Fruit fly (Drosophila melanogaster) whole organism, embryonic: ENCODE measurements around the gene crm.

Experiments
- Bdp1 ChIP-seq: fragments of 200-800 bp; sonication (Bioruptor generic); optimal IDR thresholded peaks from 3 replicates; lab custom pipeline; 2016; ENCODE audit warnings: missing biosample characterization, missing genetic modification characterization
- Blimp-1 ChIP-seq: fragments of 200-800 bp; sonication (Bioruptor generic); optimal IDR thresholded peaks from 3 replicates; lab custom pipeline; 2018; ENCODE audit warnings: missing biosample characterization, missing genetic modification characterization, mild to moderate bottlenecking, moderate library complexity, missing genetic modification reagents
- CG14441 ChIP-seq: fragments of 200-800 bp; sonication (Bioruptor generic); IDR thresholded peaks from 2 replicates; pipeline ENCODE4 v1.3.6; 2022; ENCODE audit warnings: missing biosample characterization, missing genetic modification characterization
- CG14667 ChIP-seq: fragments of 200-800 bp; sonication (Bioruptor generic); IDR thresholded peaks from 2 replicates; pipeline ENCODE4 v1.3.6; 2022; ENCODE audit warnings: missing biosample characterization, missing genetic modification characterization
- CG15269 ChIP-seq: fragments of 200-800 bp; sonication (Bioruptor generic); optimal IDR thresholded peaks from 2 replicates; lab custom pipeline; 2018; ENCODE audit warnings: missing biosample characterization, mild to moderate bottlenecking, missing genetic modification characterization, moderate library complexity
- CG17359 ChIP-seq: fragments of 200-800 bp; sonication (Bioruptor generic); optimal IDR thresholded peaks from 3 replicates; lab custom pipeline; 2018; ENCODE audit warnings: missing biosample characterization, mild to moderate bottlenecking, missing genetic modification characterization, moderate library complexity
- CG17361 ChIP-seq: fragments of 200-800 bp; sonication (Bioruptor generic); IDR thresholded peaks from 3 replicates; pipeline ENCODE4 v1.3.6; 2022; ENCODE audit warnings: missing biosample characterization, missing genetic modification characterization
- CG1832 ChIP-seq: fragments of 200-800 bp; sonication (Bioruptor generic); optimal IDR thresholded peaks from 2 replicates; lab custom pipeline; 2017; ENCODE audit warnings: missing biosample characterization, mild to moderate bottlenecking, missing genetic modification characterization, inconsistent platforms
- CG2199 ChIP-seq: fragments of 200-800 bp; sonication (Bioruptor generic); IDR thresholded peaks from 3 replicates; pipeline ENCODE4 v1.3.6; 2022; ENCODE audit warnings: missing biosample characterization, missing genetic modification characterization
- CG2202 ChIP-seq: fragments of 200-800 bp; sonication (Bioruptor generic); optimal IDR thresholded peaks from 2 replicates; lab custom pipeline; 2018; ENCODE audit warnings: missing biosample characterization, mild to moderate bottlenecking, missing genetic modification characterization
- CG5180 ChIP-seq: fragments of 200-800 bp; sonication (Bioruptor generic); optimal IDR thresholded peaks from 3 replicates; lab custom pipeline; 2017; ENCODE audit warnings: missing biosample characterization, missing genetic modification characterization, mild to moderate bottlenecking, moderate library complexity, missing genetic modification reagents
- CG6683 ChIP-seq: fragments of 200-800 bp; sonication (Bioruptor generic); optimal IDR thresholded peaks from 2 replicates; lab custom pipeline; 2017; ENCODE audit warnings: missing biosample characterization, mild to moderate bottlenecking, missing genetic modification characterization, missing genetic modification reagents
- CG6813 ChIP-seq: fragments of 200-800 bp; sonication (Bioruptor generic); optimal IDR thresholded peaks from 2 replicates; lab custom pipeline; 2017; ENCODE audit warnings: missing biosample characterization, missing genetic modification characterization, mild to moderate bottlenecking, moderate library complexity, missing genetic modification reagents
- CG8281 ChIP-seq: fragments of 200-800 bp; sonication (Bioruptor generic); optimal IDR thresholded peaks from 2 replicates; lab custom pipeline; 2018; ENCODE audit warnings: missing biosample characterization, mild to moderate bottlenecking, missing genetic modification characterization, moderate library complexity
- CG9876 ChIP-seq: fragments of 200-800 bp; sonication (Bioruptor generic); optimal IDR thresholded peaks from 2 replicates; lab custom pipeline; 2016; ENCODE audit warnings: missing biosample characterization, missing genetic modification characterization
- CTCF ChIP-seq: fragments of 200-800 bp; sonication (Bioruptor generic); optimal IDR thresholded peaks from 2 replicates; lab custom pipeline; 2017; ENCODE audit warnings: missing biosample characterization, mild to moderate bottlenecking, missing genetic modification characterization, moderate library complexity
- Dbx ChIP-seq: fragments of 200-800 bp; sonication (Bioruptor generic); IDR thresholded peaks from 3 replicates; pipeline ENCODE4 v1.3.6; 2022; ENCODE audit warnings: missing biosample characterization, missing genetic modification characterization
- Elba2 ChIP-seq: fragments of 200-800 bp; sonication (Bioruptor generic); optimal IDR thresholded peaks from 3 replicates; lab custom pipeline; 2016; ENCODE audit warnings: missing biosample characterization, missing genetic modification characterization
- Hey ChIP-seq: fragments of 200-800 bp; sonication (Bioruptor generic); optimal IDR thresholded peaks from 3 replicates; lab custom pipeline; 2018; ENCODE audit warnings: missing biosample characterization, mild to moderate bottlenecking, missing genetic modification characterization
- HmgD ChIP-seq: fragments of 200-800 bp; sonication (Bioruptor generic); optimal IDR thresholded peaks from 3 replicates; lab custom pipeline; 2016; ENCODE audit warnings: missing biosample characterization, missing genetic modification characterization
- HmgZ ChIP-seq: fragments of 200-800 bp; sonication (Bioruptor generic); optimal IDR thresholded peaks from 2 replicates; lab custom pipeline; 2018; ENCODE audit warnings: missing biosample characterization, mild to moderate bottlenecking, missing genetic modification characterization
- Hr3 ChIP-seq: fragments of 200-800 bp; sonication (Bioruptor generic); optimal IDR thresholded peaks from 3 replicates; lab custom pipeline; 2016; ENCODE audit warnings: missing biosample characterization, missing genetic modification characterization
- Mad ChIP-seq: fragments of 200-800 bp; sonication (Bioruptor generic); optimal IDR thresholded peaks from 2 replicates; lab custom pipeline; 2016; ENCODE audit warnings: missing biosample characterization, missing genetic modification characterization
- Myb ChIP-seq: fragments of 200-800 bp; sonication (Bioruptor generic); optimal IDR thresholded peaks from 2 replicates; lab custom pipeline; 2016; ENCODE audit warnings: missing biosample characterization, missing genetic modification characterization
- Oli ChIP-seq: fragments of 200-800 bp; sonication (Bioruptor generic); optimal IDR thresholded peaks from 2 replicates; lab custom pipeline; 2018; ENCODE audit warnings: missing biosample characterization, mild to moderate bottlenecking, missing genetic modification characterization, moderate library complexity
- Sry-δ ChIP-seq: fragments of 200-800 bp; sonication (Bioruptor generic); optimal IDR thresholded peaks from 2 replicates; lab custom pipeline; 2016; ENCODE audit warnings: missing biosample characterization, missing genetic modification characterization
- Ssrp ChIP-seq: fragments of 200-800 bp; sonication (Bioruptor generic); optimal IDR thresholded peaks from 2 replicates; lab custom pipeline; 2018; ENCODE audit warnings: missing biosample characterization, mild to moderate bottlenecking, missing genetic modification characterization, moderate library complexity
- YL-1 ChIP-seq: fragments of 200-800 bp; sonication (Bioruptor generic); optimal IDR thresholded peaks from 3 replicates; lab custom pipeline; 2017; ENCODE audit warnings: missing biosample characterization, mild to moderate bottlenecking, missing genetic modification characterization
- abd-A ChIP-seq: fragments of 200-800 bp; sonication (Bioruptor generic); optimal IDR thresholded peaks from 3 replicates; lab custom pipeline; 2019; ENCODE audit warnings: missing biosample characterization, mild to moderate bottlenecking, missing genetic modification characterization, moderate library complexity
- ara ChIP-seq: fragments of 200-800 bp; sonication (Bioruptor generic); IDR thresholded peaks from 2 replicates; pipeline ENCODE4 v1.3.6; 2022; ENCODE audit warnings: missing biosample characterization, missing genetic modification characterization
- ase ChIP-seq: fragments of 200-800 bp; sonication (Bioruptor generic); IDR thresholded peaks from 3 replicates; pipeline ENCODE4 v1.3.6; 2022; ENCODE audit warnings: missing biosample characterization, missing genetic modification characterization
- chm ChIP-seq: fragments of 200-800 bp; sonication (Bioruptor generic); IDR thresholded peaks from 2 replicates; pipeline ENCODE4 v1.3.6; 2022; ENCODE audit warnings: missing biosample characterization, missing genetic modification characterization
- dmrt11E ChIP-seq: fragments of 200-800 bp; sonication (Bioruptor generic); optimal IDR thresholded peaks from 3 replicates; lab custom pipeline; 2018; ENCODE audit warnings: missing biosample characterization, mild to moderate bottlenecking, missing genetic modification characterization, moderate library complexity
- dysf ChIP-seq: fragments of 200-800 bp; sonication (Bioruptor generic); IDR thresholded peaks from 3 replicates; pipeline ENCODE4 v1.3.6; 2022; ENCODE audit warnings: missing biosample characterization, missing genetic modification characterization
- emc ChIP-seq: fragments of 200-800 bp; sonication (Bioruptor generic); optimal IDR thresholded peaks from 2 replicates; lab custom pipeline; 2016; ENCODE audit warnings: missing biosample characterization, missing genetic modification characterization
- ems ChIP-seq: fragments of 200-800 bp; sonication (Bioruptor generic); optimal IDR thresholded peaks from 3 replicates; lab custom pipeline; 2016; ENCODE audit warnings: missing biosample characterization, missing genetic modification characterization
- ind ChIP-seq: fragments of 200-800 bp; sonication (Bioruptor generic); optimal IDR thresholded peaks from 3 replicates; lab custom pipeline; 2016; ENCODE audit warnings: missing biosample characterization, missing genetic modification characterization
- jigr1 ChIP-seq: fragments of 200-800 bp; sonication (Bioruptor generic); IDR thresholded peaks from 3 replicates; pipeline ENCODE4 v1.3.6; 2022; ENCODE audit warnings: missing biosample characterization, missing genetic modification characterization
- kay ChIP-seq: fragments of 200-800 bp; sonication (Bioruptor generic); optimal IDR thresholded peaks from 2 replicates; lab custom pipeline; 2016; ENCODE audit warnings: missing biosample characterization, missing genetic modification characterization
- klu ChIP-seq: fragments of 200-800 bp; sonication (Bioruptor generic); IDR thresholded peaks from 2 replicates; pipeline ENCODE4 v1.3.6; 2022; ENCODE audit warnings: missing biosample characterization, missing genetic modification characterization
- lab ChIP-seq: fragments of 200-800 bp; sonication (Bioruptor generic); optimal IDR thresholded peaks from 3 replicates; lab custom pipeline; 2017; ENCODE audit warnings: missing biosample characterization, missing genetic modification characterization, mild to moderate bottlenecking, moderate library complexity, missing genetic modification reagents
- luna ChIP-seq: fragments of 200-800 bp; sonication (Bioruptor generic); optimal IDR thresholded peaks from 2 replicates; lab custom pipeline; 2016; ENCODE audit warnings: missing biosample characterization, missing genetic modification characterization
- sc ChIP-seq, 3 experiments: fragments of >200 bp in 2 of 3; fragments of 200-800 bp in 1 of 3; sonication (Bioruptor generic) in 1 of 3; optimal IDR thresholded peaks; 2 replicates in 2 of 3; 3 replicates in 1 of 3; lab custom pipeline; 2017; ENCODE audit warnings: mild to moderate bottlenecking in 1 of 3, missing biosample characterization in 1 of 3, missing genetic modification characterization in 1 of 3, missing genetic modification reagents in 1 of 3
- sens ChIP-seq: fragments of 200-800 bp; sonication (Bioruptor generic); peaks from one replicate; lab custom pipeline; 2016; ENCODE audit warnings: missing biosample characterization, missing genetic modification characterization
- sens-2 ChIP-seq: fragments of 200-800 bp; sonication (Bioruptor generic); IDR thresholded peaks from 2 replicates; pipeline ENCODE4 v1.3.6; 2022; ENCODE audit warnings: missing biosample characterization, missing genetic modification characterization
- seq ChIP-seq: fragments of 200-800 bp; sonication (Bioruptor generic); IDR thresholded peaks from 2 replicates; pipeline ENCODE4 v1.3.6; 2022; ENCODE audit warnings: missing biosample characterization, missing genetic modification characterization
- sim ChIP-seq: fragments of 200-800 bp; sonication (Bioruptor generic); IDR thresholded peaks from 2 replicates; pipeline ENCODE4 v1.3.6; 2022; ENCODE audit warnings: missing biosample characterization, missing genetic modification characterization
- trh ChIP-seq: fragments of 200-800 bp; sonication (Bioruptor generic); optimal IDR thresholded peaks from 2 replicates; lab custom pipeline; 2016; ENCODE audit warnings: missing biosample characterization, missing genetic modification characterization
- ttk ChIP-seq: fragments of 200-800 bp; sonication (Bioruptor generic); IDR thresholded peaks from 2 replicates; pipeline ENCODE4 v2.1.2; 2022; ENCODE audit warnings: missing biosample characterization, missing genetic modification characterization
- tx ChIP-seq: fragments of 200-800 bp; sonication (Bioruptor generic); optimal IDR thresholded peaks from 2 replicates; lab custom pipeline; 2016; ENCODE audit warnings: missing biosample characterization, missing genetic modification characterization
- yki ChIP-seq: fragments of >200 bp; optimal IDR thresholded peaks from 3 replicates; lab custom pipeline; 2018
- zfh2 ChIP-seq: fragments of 200-800 bp; sonication (Bioruptor generic); optimal IDR thresholded peaks from 2 replicates; lab custom pipeline; 2016; ENCODE audit warnings: missing biosample characterization, missing genetic modification characterization

crm gene

dm6 chrX:2708156-2708734 lies 30.3 kb downstream of the crm start, which contains the start of gene CG2681 (continued):
- no peak for TF ChIP-seq Oli (tag; lab: Kevin White, UChicago)
- 0 out of 2 replicates have a peak, but pooled peaks have one; percentile 12 for TF ChIP-seq sens-2
- TF ChIP-seq CG9876 (GFP tag; lab: Kevin White, UChicago): no peak
- no peak for TF ChIP-seq CG2199
- TF ChIP-seq CG8281 (tag; lab: Kevin White, UChicago): no peak
- no peak for TF ChIP-seq trh (GFP tag; lab: Kevin White, UChicago)
- TF ChIP-seq CG15269 (tag; lab: Kevin White, UChicago): no peak
- TF ChIP-seq ara: peak; percentile 31
- 0 out of 3 replicates have a peak, but pooled peaks have one; percentile 28 for TF ChIP-seq CG17361 (GFP tag; lab: Robert Waterston, UW)
- TF ChIP-seq CG14667 (GFP tag; lab: Robert Waterston, UW): peak; percentile 46; the same call in 1 of the 2 replicates
- peak; percentile 68 for TF ChIP-seq dysf (GFP tag; lab: Robert Waterston, UW)
- TF ChIP-seq Hr3: no peak
- no peak for TF ChIP-seq Bdp1 (GFP tag; lab: Kevin White, UChicago)
- TF ChIP-seq ttk: peak; percentile 43
- TF ChIP-seq kay (GFP tag; lab: Kevin White, UChicago): no peak
- no peak for TF ChIP-seq tx (GFP tag; lab: Kevin White, UChicago)
- TF ChIP-seq jigr1 (GFP tag; lab: Robert Waterston, UW): peak; percentile 42; the same call in 1 of the 3 replicates
- TF ChIP-seq luna: no peak
- TF ChIP-seq Myb: no peak
- no peak for TF ChIP-seq sim (GFP tag; lab: Robert Waterston, UW)
- no peak for TF ChIP-seq CTCF (GFP tag; lab: Kevin White, UChicago)
- peak; percentile 37 for TF ChIP-seq CG17359 (tag; lab: Kevin White, UChicago)
- no peak for TF ChIP-seq Hey (tag; lab: Kevin White, UChicago)
- peak; percentile 23 for TF ChIP-seq zfh2 (GFP tag; lab: Kevin White, UChicago)
- TF ChIP-seq CG6813: no peak
- no peak for TF ChIP-seq Elba2 (GFP tag; lab: Kevin White, UChicago)
- peak; percentile 75 for TF ChIP-seq CG14441 (GFP tag; lab: Robert Waterston, UW)
- no peak for TF ChIP-seq Blimp-1
- no peak for TF ChIP-seq sc (optimal IDR thresholded peaks at IDR 0.05; lab: Kevin White, UChicago)
- TF ChIP-seq sc (GFP tag; optimal IDR thresholded peaks at IDR 0.05; lab: Kevin White, UChicago): no peak
- 0 out of 2 replicates have a peak, but pooled peaks have one; percentile 40 for TF ChIP-seq seq (GFP tag; lab: Robert Waterston, UW)
- no peak for TF ChIP-seq HmgD (GFP tag; lab: Kevin White, UChicago)
- TF ChIP-seq Ssrp (tag; lab: Kevin White, UChicago): no peak
- no peak for TF ChIP-seq YL-1 (GFP tag; lab: Kevin White, UChicago)
- TF ChIP-seq yki (lab: Kevin White, UChicago): no peak
- no peak for TF ChIP-seq klu (GFP tag; lab: Robert Waterston, UW)
- TF ChIP-seq HmgZ (tag; lab: Kevin White, UChicago): no peak
- peak; percentile 58; the same call in 1 of the 2 replicates for TF ChIP-seq chm (GFP tag; lab: Robert Waterston, UW)
- TF ChIP-seq Sry-δ (GFP tag; lab: Kevin White, UChicago): no peak
- peak; percentile 39; the same call in 2 of the 3 replicates for TF ChIP-seq ase (GFP tag; lab: Robert Waterston, UW)
- no peak for TF ChIP-seq emc (GFP tag; lab: Kevin White, UChicago)
- no peak for TF ChIP-seq lab (GFP tag; lab: Kevin White, UChicago)
- TF ChIP-seq ind (GFP tag; lab: Kevin White, UChicago): peak; percentile 45
- TF ChIP-seq Mad (GFP tag; lab: Kevin White, UChicago): no peak
- no peak for TF ChIP-seq dmrt11E (tag; lab: Kevin White, UChicago)
- no peak for TF ChIP-seq CG5180 (GFP tag; lab: Kevin White, UChicago)
- TF ChIP-seq abd-A (tag; lab: Kevin White, UChicago): no peak
- no peak for TF ChIP-seq CG2202 (tag; lab: Kevin White, UChicago)
- TF ChIP-seq ems: no peak
- TF ChIP-seq sens: peak; percentile 72
- no peak for TF ChIP-seq CG6683 (GFP tag; lab: Kevin White, UChicago)
- TF ChIP-seq Dbx (GFP tag; lab: Robert Waterston, UW): 0 out of 3 replicates have a peak, but pooled peaks have one; percentile 30
- TF ChIP-seq CG1832: no peak
